Fruit fly (Drosophila melanogaster) Kc167 (cell line): Measurements from ENCODE around the gene raptor.

Experiments
- Sin3A ChIP-seq: fragments of >200 bp; optimal IDR thresholded peaks from 2 replicates; lab custom pipeline; 2018; ENCODE audit warnings: missing external identifiers
- insv ChIP-seq: fragments of >200 bp; optimal IDR thresholded peaks from 3 replicates; lab custom pipeline; 2018; ENCODE audit warnings: missing external identifiers
- ttk ChIP-seq: sonication (Bioruptor generic); optimal IDR thresholded peaks from 2 replicates; lab custom pipeline; 2017; ENCODE audit warnings: missing external identifiers

- TF ChIP-seq Sin3A (lab: Kevin White, UChicago) (no peak), ttk (lab: Kevin White, UChicago) (no peak), insv (lab: Kevin White, UChicago) (no peak)
Observed at dm6 chrX:6035359-6035758, 54.6 kb downstream of the raptor start.
